Fruit fly (Drosophila melanogaster): Measurements from ENCODE around the gene CG42367.

The CG42367 gene

dm6 chr2L:9956993-9957652 is 26.7 kb downstream of the CG42367 start, which contains the start of the genes CG4658 and CG5846 (continued):
- peak; percentile 96 for TF ChIP-seq CoRest (tag; optimal IDR thresholded peaks at IDR 0.05)
- peak; percentile 88 for TF ChIP-seq otp (GFP tag; IDR thresholded peaks at IDR 0.05)
- peak; percentile 62 for TF ChIP-seq Poxn (GFP tag; IDR thresholded peaks at IDR 0.05)
- TF ChIP-seq Stat92E (GFP tag; optimal IDR thresholded peaks at IDR 0.05) = peak in 1 of 3 experiments; percentile 88
- TF ChIP-seq CG13894 (tag; optimal IDR thresholded peaks at IDR 0.05) = peak; percentile 90
- peak; percentile 75 for TF ChIP-seq HLH54F (GFP tag; optimal IDR thresholded peaks at IDR 0.05)
- peak; percentile 80 for TF ChIP-seq trh (GFP tag; optimal IDR thresholded peaks at IDR 0.05)
- peak; percentile 93 for TF ChIP-seq Hmr (GFP tag; optimal IDR thresholded peaks at IDR 0.05)
- peak; percentile 97 for TF ChIP-seq CG32772 (GFP tag; IDR thresholded peaks at IDR 0.05)
- TF ChIP-seq CG14860 (GFP tag; IDR thresholded peaks at IDR 0.05; ENCODE audit: partially characterized antibody) = no peak
- TF ChIP-seq ems (GFP tag; optimal IDR thresholded peaks at IDR 0.05) = peak; percentile 80
- TF ChIP-seq Chrac-16 (GFP tag; optimal IDR thresholded peaks at IDR 0.05) = peak; percentile 96
- TF ChIP-seq D19B (GFP tag; optimal IDR thresholded peaks at IDR 0.05) = peak; percentile 100
- TF ChIP-seq Hr78 (GFP tag; optimal IDR thresholded peaks at IDR 0.05) = peak in 1 of 2 experiments; percentile 79
- no peak for TF ChIP-seq sna (GFP tag; IDR thresholded peaks at IDR 0.05; ENCODE audit: partially characterized antibody)
- TF ChIP-seq CG12659 (GFP tag; optimal IDR thresholded peaks at IDR 0.05) = peak; percentile 94
- peak; percentile 89 for TF ChIP-seq croc (GFP tag; conservative IDR thresholded peaks at IDR 0.05)
- peak; percentile 42 for TF ChIP-seq CG33213 (GFP tag; optimal IDR thresholded peaks at IDR 0.05)
- TF ChIP-seq ken (GFP tag; IDR thresholded peaks at IDR 0.05) = peak; percentile 83
- TF ChIP-seq so (GFP tag; IDR thresholded peaks at IDR 0.05) = peak; percentile 93; the same call in 2 of the 3 replicates
- TF ChIP-seq CG10431 (GFP tag; optimal IDR thresholded peaks at IDR 0.05) = peak; percentile 77
- TF ChIP-seq CG11723 (GFP tag; optimal IDR thresholded peaks at IDR 0.05) = peak; percentile 80
- TF ChIP-seq sug (tag; optimal IDR thresholded peaks at IDR 0.05) = peak; percentile 85
- TF ChIP-seq Lim3 (GFP tag; IDR thresholded peaks at IDR 0.05) = peak; percentile 61; the same call in 1 of the 2 replicates
- TF ChIP-seq ssp (GFP tag; IDR thresholded peaks at IDR 0.05) = peak; percentile 88
- no peak for TF ChIP-seq HLH4C (GFP tag; IDR thresholded peaks at IDR 0.05; ENCODE audit: partially characterized antibody)
- peak; percentile 92 for TF ChIP-seq CG12155 (GFP tag; optimal IDR thresholded peaks at IDR 0.05)
- peak; percentile 92 for TF ChIP-seq fd3F (GFP tag; optimal IDR thresholded peaks at IDR 0.05)
- TF ChIP-seq CG10147 (GFP tag; optimal IDR thresholded peaks at IDR 0.05) = peak; percentile 89
- TF ChIP-seq Rfx (GFP tag; IDR thresholded peaks at IDR 0.05) = peak; percentile 90
- TF ChIP-seq CG7987 (GFP tag; optimal IDR thresholded peaks at IDR 0.05) = peak; percentile 68
- peak; percentile 80 for TF ChIP-seq CG8944 (GFP tag; optimal IDR thresholded peaks at IDR 0.05)
- TF ChIP-seq rib (GFP tag; IDR thresholded peaks at IDR 0.05) = peak; percentile 86
- TF ChIP-seq CG8478 (optimal IDR thresholded peaks at IDR 0.05) = no peak
- TF ChIP-seq Gsc (GFP tag; IDR thresholded peaks at IDR 0.05) = peak; percentile 78
- peak; percentile 63; the same call in 2 of the 3 replicates for TF ChIP-seq CG6175 (GFP tag; IDR thresholded peaks at IDR 0.05)
- peak; percentile 60 for TF ChIP-seq tup (GFP tag; optimal IDR thresholded peaks at IDR 0.05)
- peak; percentile 50; the same call in 1 of the 2 replicates for TF ChIP-seq ham (GFP tag; IDR thresholded peaks at IDR 0.05)
- peak; percentile 83 for TF ChIP-seq CG9437 (GFP tag; optimal IDR thresholded peaks at IDR 0.05)
- peak; percentile 93 for TF ChIP-seq sim (GFP tag; IDR thresholded peaks at IDR 0.05)
- TF ChIP-seq CG11560 (tag; IDR thresholded peaks at IDR 0.05) = peak; percentile 78
- TF ChIP-seq usp (GFP tag; optimal IDR thresholded peaks at IDR 0.05) = no peak
- peak; percentile 94 for TF ChIP-seq HmgZ (tag; optimal IDR thresholded peaks at IDR 0.05)
- peak; percentile 88 for TF ChIP-seq CG11247 (GFP tag; IDR thresholded peaks at IDR 0.05)
- peak; percentile 95 for TF ChIP-seq Ssrp (tag; optimal IDR thresholded peaks at IDR 0.05)
- peak; percentile 92 for TF ChIP-seq ci (GFP tag; IDR thresholded peaks at IDR 0.05)
- TF ChIP-seq Six4 (GFP tag; optimal IDR thresholded peaks at IDR 0.05) = peak; percentile 94
- TF ChIP-seq NfI (GFP tag; optimal IDR thresholded peaks at IDR 0.05) = peak; percentile 87
- TF ChIP-seq peb (GFP tag; IDR thresholded peaks at IDR 0.05) = peak; percentile 95
- TF ChIP-seq pum (GFP tag; optimal IDR thresholded peaks at IDR 0.05) = peak; percentile 90

Data from whole organism, embryonic.